Worm (Caenorhabditis elegans) whole organism, L1 larva: ENCODE data around the gene exc-7.

Source experiments
- ama-1 ChIP-seq: fragments of 150-350 bp; optimal IDR thresholded peaks from 2 replicates; lab custom pipeline; 2014
- mep-1 ChIP-seq: fragments of 150-350 bp; optimal IDR thresholded peaks from 2 replicates; lab custom pipeline; 2014; ENCODE audit warnings: missing biosample characterization, missing genetic modification characterization
- nhr-11 ChIP-seq: fragments of 150-350 bp; optimal IDR thresholded peaks from 2 replicates; lab custom pipeline; 2014; ENCODE audit warnings: missing biosample characterization, missing genetic modification characterization
- unc-130 ChIP-seq: fragments of 150-350 bp; optimal IDR thresholded peaks from 2 replicates; lab custom pipeline; 2017; ENCODE audit warnings: missing biosample characterization, missing genetic modification characterization, inconsistent platforms
- zag-1 ChIP-seq: fragments of 150-350 bp; optimal IDR thresholded peaks from 2 replicates; lab custom pipeline; 2014; ENCODE audit warnings: missing biosample characterization, missing genetic modification characterization

- TF ChIP-seq nhr-11 (no peak), mep-1 (tag; lab: Kevin White, UChicago) (no peak), unc-130 (tag; lab: Kevin White, UChicago) (no peak), ama-1 (no peak), zag-1 (tag; lab: Kevin White, UChicago) (no peak)
These were observed 39.0 kb downstream of the exc-7 start, which contains the start of gene hlh-6 for ce11 chrII:9614728-9615127.
